In the genomic region with DNA sequence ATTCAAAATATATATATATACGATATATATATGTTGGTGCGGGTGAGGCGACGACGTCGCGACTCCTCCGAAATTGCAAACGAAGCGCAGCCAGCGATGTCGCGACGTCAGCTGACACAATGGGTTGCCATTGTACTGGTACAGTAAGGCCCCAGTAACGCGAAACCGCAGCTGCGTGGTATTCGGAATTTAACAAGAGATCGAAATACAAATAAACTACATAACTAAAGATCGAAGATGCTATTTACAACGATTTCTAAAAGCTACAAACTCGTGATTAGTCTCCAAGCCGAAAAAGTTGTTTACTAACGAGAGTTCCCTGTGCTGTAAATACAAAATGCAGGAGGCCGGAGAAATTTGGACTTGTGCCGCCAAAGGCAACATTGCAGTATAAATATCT, we compare ENCODE assay signal across 1 fruit fly cellular context.
A peak's percentile ranks its signal among the peaks of the same experiment; 100 is the strongest.
TF ChIP-seq lines count a peak whose summit lies in the region.

No protein-coding gene starts in this region.

TF ChIP-seq in whole organism, embryonic, 481 proteins besides CTCF, POLR2A, EP300 and RAD21 (continued from another document and continues in another):
- TF ChIP-seq Dad (GFP tag; optimal IDR thresholded peaks at IDR 0.05; lab: Kevin White, UChicago) (peak; percentile 53), MTF-1 (GFP tag; optimal IDR thresholded peaks at IDR 0.05; lab: Kevin White, UChicago; ENCODE audit: borderline replicate concordance) (peak; percentile 65), Gug (GFP tag; IDR thresholded peaks at IDR 0.05; lab: Robert Waterston, UW) (peak; percentile 63; the same call in 2 of the 4 replicates), nerfin-2 (GFP tag; IDR thresholded peaks at IDR 0.05; lab: Robert Waterston, UW; ENCODE audit: partially characterized antibody) (no peak), Ada2b (GFP tag; IDR thresholded peaks at IDR 0.05; lab: Robert Waterston, UW) (peak; percentile 83), dmrt99B (tag; optimal IDR thresholded peaks at IDR 0.05; lab: Kevin White, UChicago) (peak; percentile 83), CG6683 (GFP tag; optimal IDR thresholded peaks at IDR 0.05; lab: Kevin White, UChicago) (no peak), grn (GFP tag; optimal IDR thresholded peaks at IDR 0.05; lab: Kevin White, UChicago) (no peak), trem (tag; optimal IDR thresholded peaks at IDR 0.05; lab: Kevin White, UChicago) (peak; percentile 38), wor (GFP tag; IDR thresholded peaks at IDR 0.05; lab: Robert Waterston, UW) (peak; percentile 71), CG9876 (GFP tag; optimal IDR thresholded peaks at IDR 0.05; lab: Kevin White, UChicago) (peak; percentile 21), mam (GFP tag; optimal IDR thresholded peaks at IDR 0.05; lab: Kevin White, UChicago) (peak; percentile 58), CG42726 (GFP tag; IDR thresholded peaks at IDR 0.05; lab: Robert Waterston, UW; ENCODE audit: partially characterized antibody) (no peak), CG4282 (GFP tag; optimal IDR thresholded peaks at IDR 0.05; lab: Kevin White, UChicago) (peak; percentile 31), ewg (GFP tag; optimal IDR thresholded peaks at IDR 0.05; lab: Kevin White, UChicago) (peak; percentile 62), D (optimal IDR thresholded peaks at IDR 0.05; lab: Kevin White, UChicago) (no peak), D (GFP tag; optimal IDR thresholded peaks at IDR 0.05; lab: Kevin White, UChicago) (peak; percentile 72), CG17186 (GFP tag; optimal IDR thresholded peaks at IDR 0.05; lab: Kevin White, UChicago) (peak; percentile 26), Atf6 (GFP tag; IDR thresholded peaks at IDR 0.05; lab: Robert Waterston, UW) (no peak; the same call in 1 of the 2 replicates), en (GFP tag; optimal IDR thresholded peaks at IDR 0.05; lab: Kevin White, UChicago) (peak; percentile 25), ato (GFP tag; IDR thresholded peaks at IDR 0.05; lab: Robert Waterston, UW; ENCODE audit: partially characterized antibody) (no peak), CG34376 (GFP tag; optimal IDR thresholded peaks at IDR 0.05; lab: Kevin White, UChicago) (no peak), CG14965 (GFP tag; optimal IDR thresholded peaks at IDR 0.05; lab: Kevin White, UChicago; ENCODE audit: borderline replicate concordance) (no peak), lilli (GFP tag; optimal IDR thresholded peaks at IDR 0.05; lab: Kevin White, UChicago) (peak; percentile 74), MESR4 (GFP tag; optimal IDR thresholded peaks at IDR 0.05; lab: Kevin White, UChicago) (peak; percentile 2), CG10147 (GFP tag; optimal IDR thresholded peaks at IDR 0.05; lab: Kevin White, UChicago) (peak; percentile 35), CG17612 (GFP tag; IDR thresholded peaks at IDR 0.05; lab: Robert Waterston, UW) (no peak), gcm2 (GFP tag; optimal IDR thresholded peaks at IDR 0.05; lab: Kevin White, UChicago) (no peak), lbe (GFP tag; optimal IDR thresholded peaks at IDR 0.05; lab: Kevin White, UChicago) (peak; percentile 78), CG12071 (GFP tag; optimal IDR thresholded peaks at IDR 0.05; lab: Kevin White, UChicago) (peak; percentile 65), sim (GFP tag; IDR thresholded peaks at IDR 0.05; lab: Robert Waterston, UW) (no peak), gem (tag; optimal IDR thresholded peaks at IDR 0.05; lab: Kevin White, UChicago) (peak; percentile 79), CG11504 (tag; optimal IDR thresholded peaks at IDR 0.05; lab: Kevin White, UChicago) (peak; percentile 83), gsb (GFP tag; IDR thresholded peaks at IDR 0.05; lab: Robert Waterston, UW) (peak; percentile 45; the same call in 1 of the 2 replicates), tx (GFP tag; optimal IDR thresholded peaks at IDR 0.05; lab: Kevin White, UChicago) (peak; percentile 3), chif (GFP tag; optimal IDR thresholded peaks at IDR 0.05; lab: Kevin White, UChicago) (peak; percentile 76 to 78), CG2199 (GFP tag; IDR thresholded peaks at IDR 0.05; lab: Robert Waterston, UW) (peak; percentile 74; the same call in 2 of the 3 replicates), CG8388 (GFP tag; optimal IDR thresholded peaks at IDR 0.05; lab: Kevin White, UChicago) (peak; percentile 80), CG11085 (GFP tag; IDR thresholded peaks at IDR 0.05; lab: Robert Waterston, UW) (no peak), cas (GFP tag; IDR thresholded peaks at IDR 0.05; lab: Robert Waterston, UW) (no peak), cato (GFP tag; optimal IDR thresholded peaks at IDR 0.05; lab: Kevin White, UChicago; ENCODE audit: borderline replicate concordance) (peak; percentile 69), CG18011 (GFP tag; optimal IDR thresholded peaks at IDR 0.05; lab: Kevin White, UChicago) (peak; percentile 33), CG10366 (GFP tag; IDR thresholded peaks at IDR 0.05; lab: Robert Waterston, UW) (peak; percentile 84), CG32532 (GFP tag; IDR thresholded peaks at IDR 0.05; lab: Robert Waterston, UW) (peak; percentile 55; the same call in 1 of the 2 replicates), CG10267 (tag; optimal IDR thresholded peaks at IDR 0.05; lab: Kevin White, UChicago) (peak; percentile 51), CG30020 (tag; optimal IDR thresholded peaks at IDR 0.05; lab: Kevin White, UChicago) (peak; percentile 22), CG1024 (GFP tag; IDR thresholded peaks at IDR 0.05; lab: Robert Waterston, UW) (peak; percentile 76), CG30431 (GFP tag; optimal IDR thresholded peaks at IDR 0.05; lab: Kevin White, UChicago) (peak; percentile 70), zen2 (GFP tag; IDR thresholded peaks at IDR 0.05; lab: Robert Waterston, UW; ENCODE audit: partially characterized antibody) (no peak), Dip3 (GFP tag; optimal IDR thresholded peaks at IDR 0.05; lab: Kevin White, UChicago) (peak; percentile 9), ERR (GFP tag; optimal IDR thresholded peaks at IDR 0.05; lab: Kevin White, UChicago) (no peak), ssp (GFP tag; IDR thresholded peaks at IDR 0.05; lab: Robert Waterston, UW) (0 out of 2 replicates have a peak, but pooled peaks have one; percentile 24), CG18764 (GFP tag; optimal IDR thresholded peaks at IDR 0.05; lab: Kevin White, UChicago) (peak; percentile 43), Sin3A (optimal IDR thresholded peaks at IDR 0.05; lab: Kevin White, UChicago) (no peak), CG14667 (GFP tag; IDR thresholded peaks at IDR 0.05; lab: Robert Waterston, UW) (peak; percentile 68), hb (GFP tag; IDR thresholded peaks at IDR 0.05; lab: Robert Waterston, UW; ENCODE audit: partially characterized antibody) (no peak), jing (GFP tag; optimal IDR thresholded peaks at IDR 0.05; lab: Kevin White, UChicago) (peak; percentile 76), crc (GFP tag; optimal IDR thresholded peaks at IDR 0.05; lab: Kevin White, UChicago) (peak; percentile 26), H15 (GFP tag; IDR thresholded peaks at IDR 0.05; lab: Robert Waterston, UW) (peak; percentile 73), Ptx1 (GFP tag; IDR thresholded peaks at IDR 0.05; lab: Robert Waterston, UW) (peak; percentile 79), CG12104 (GFP tag; optimal IDR thresholded peaks at IDR 0.05; lab: Kevin White, UChicago) (no peak), fd64A (GFP tag; optimal IDR thresholded peaks at IDR 0.05; lab: Kevin White, UChicago) (peak; percentile 61), zfh1 (GFP tag; IDR thresholded peaks at IDR 0.05; lab: Robert Waterston, UW) (peak; percentile 83), CG18599 (GFP tag; optimal IDR thresholded peaks at IDR 0.05; lab: Kevin White, UChicago) (peak; percentile 64), emc (GFP tag; optimal IDR thresholded peaks at IDR 0.05; lab: Kevin White, UChicago) (no peak), CG10321 (GFP tag; IDR thresholded peaks at IDR 0.05; lab: Robert Waterston, UW) (no peak), sens-2 (GFP tag; IDR thresholded peaks at IDR 0.05; lab: Robert Waterston, UW) (peak; percentile 72), CG34422 (GFP tag; IDR thresholded peaks at IDR 0.05; lab: Robert Waterston, UW) (peak; percentile 73; the same call in 2 of the 3 replicates), tap (tag; optimal IDR thresholded peaks at IDR 0.05; lab: Kevin White, UChicago) (peak; percentile 80), bbx (GFP tag; IDR thresholded peaks at IDR 0.05; lab: Robert Waterston, UW; ENCODE audit: partially characterized antibody) (no peak), CG17802 (tag; optimal IDR thresholded peaks at IDR 0.05; lab: Kevin White, UChicago) (peak; percentile 47), Nf-YA (GFP tag; IDR thresholded peaks at IDR 0.05; lab: Robert Waterston, UW) (peak; percentile 65), Usf (GFP tag; optimal IDR thresholded peaks at IDR 0.05; lab: Kevin White, UChicago) (peak; percentile 39), Drgx (GFP tag; IDR thresholded peaks at IDR 0.05; lab: Robert Waterston, UW) (peak; percentile 94), NfI (GFP tag; optimal IDR thresholded peaks at IDR 0.05; lab: Kevin White, UChicago) (peak; percentile 66), cg (GFP tag; optimal IDR thresholded peaks at IDR 0.05; lab: Kevin White, UChicago) (no peak), CG10654 (GFP tag; optimal IDR thresholded peaks at IDR 0.05; lab: Kevin White, UChicago) (peak; percentile 47), CG15011 (GFP tag; optimal IDR thresholded peaks at IDR 0.05; lab: Kevin White, UChicago) (no peak), nmo (GFP tag; optimal IDR thresholded peaks at IDR 0.05; lab: Kevin White, UChicago) (peak; percentile 81), Scr (GFP tag; IDR thresholded peaks at IDR 0.05; lab: Robert Waterston, UW; ENCODE audit: partially characterized antibody) (no peak), CG9932 (GFP tag; IDR thresholded peaks at IDR 0.05; lab: Robert Waterston, UW) (no peak), CG2889 (GFP tag; IDR thresholded peaks at IDR 0.05; lab: Robert Waterston, UW) (peak; percentile 67; the same call in 2 of the 3 replicates), CG8478 (optimal IDR thresholded peaks at IDR 0.05; lab: Kevin White, UChicago) (no peak), CG7357 (GFP tag; IDR thresholded peaks at IDR 0.05; lab: Robert Waterston, UW) (peak; percentile 38; the same call in 1 of the 3 replicates), peb (GFP tag; IDR thresholded peaks at IDR 0.05; lab: Robert Waterston, UW) (peak; percentile 53; the same call in 1 of the 2 replicates), Vsx1 (GFP tag; optimal IDR thresholded peaks at IDR 0.05; lab: Kevin White, UChicago) (peak; percentile 38), Spps (tag; optimal IDR thresholded peaks at IDR 0.05; lab: Kevin White, UChicago) (peak; percentile 18), CG2120 (GFP tag; optimal IDR thresholded peaks at IDR 0.05; lab: Kevin White, UChicago) (peak; percentile 35), ATbp (GFP tag; optimal IDR thresholded peaks at IDR 0.05; lab: Kevin White, UChicago) (peak; percentile 78), NFAT (GFP tag; IDR thresholded peaks at IDR 0.05; lab: Robert Waterston, UW) (no peak), aop (GFP tag; IDR thresholded peaks at IDR 0.05; lab: Robert Waterston, UW) (peak; percentile 69), onecut (GFP tag; IDR thresholded peaks at IDR 0.05; lab: Robert Waterston, UW) (peak; percentile 78), CG13123 (GFP tag; optimal IDR thresholded peaks at IDR 0.05; lab: Kevin White, UChicago) (peak; percentile 35), fd96Cb (tag; optimal IDR thresholded peaks at IDR 0.05; lab: Kevin White, UChicago) (peak; percentile 73), Awh (GFP tag; IDR thresholded peaks at IDR 0.05; lab: Robert Waterston, UW) (peak; percentile 76), CG18619 (GFP tag; optimal IDR thresholded peaks at IDR 0.05; lab: Kevin White, UChicago) (peak; percentile 23), h (optimal IDR thresholded peaks at IDR 0.05; lab: Kevin White, UChicago) (no peak), Rfx (GFP tag; IDR thresholded peaks at IDR 0.05; lab: Robert Waterston, UW) (peak; percentile 50; the same call in 1 of the 2 replicates), hkb (optimal IDR thresholded peaks at IDR 0.05; lab: Kevin White, UChicago) (no peak), hkb (GFP tag; IDR thresholded peaks at IDR 0.05; lab: Robert Waterston, UW) (peak; percentile 87), usp (GFP tag; optimal IDR thresholded peaks at IDR 0.05; lab: Kevin White, UChicago) (no peak), pan (optimal IDR thresholded peaks at IDR 0.05; lab: Kevin White, UChicago) (no peak), pan (GFP tag; optimal IDR thresholded peaks at IDR 0.05 in 1 of 2, IDR thresholded peaks at IDR 0.05 in 1 of 2) (peak in 1 of 2 experiments; percentile 82), dati (GFP tag; IDR thresholded peaks at IDR 0.05; lab: Robert Waterston, UW) (peak; percentile 48), CG17568 (GFP tag; optimal IDR thresholded peaks at IDR 0.05; lab: Kevin White, UChicago) (peak; percentile 63), Deaf1 (tag; optimal IDR thresholded peaks at IDR 0.05; lab: Kevin White, UChicago) (peak; percentile 20), CG11456 (GFP tag; IDR thresholded peaks at IDR 0.05; lab: Robert Waterston, UW) (peak; percentile 38; the same call in 1 of the 3 replicates), ind (GFP tag; optimal IDR thresholded peaks at IDR 0.05; lab: Kevin White, UChicago) (peak; percentile 78), Dp (GFP tag; optimal IDR thresholded peaks at IDR 0.05; lab: Kevin White, UChicago) (no peak), klu (GFP tag; IDR thresholded peaks at IDR 0.05; lab: Robert Waterston, UW) (no peak), Kr (GFP tag; optimal IDR thresholded peaks at IDR 0.05; lab: Kevin White, UChicago) (no peak), CG9797 (GFP tag; optimal IDR thresholded peaks at IDR 0.05; lab: Kevin White, UChicago) (no peak), Doc3 (GFP tag; IDR thresholded peaks at IDR 0.05; lab: Robert Waterston, UW; ENCODE audit: partially characterized antibody) (no peak), CG4707 (GFP tag; optimal IDR thresholded peaks at IDR 0.05; lab: Kevin White, UChicago) (peak; percentile 73), CG14441 (GFP tag; IDR thresholded peaks at IDR 0.05; lab: Robert Waterston, UW) (peak; percentile 78), CG15479 (GFP tag; optimal IDR thresholded peaks at IDR 0.05; lab: Kevin White, UChicago) (peak; percentile 13), toy (GFP tag; IDR thresholded peaks at IDR 0.05; lab: Robert Waterston, UW) (no peak), D19B (GFP tag; optimal IDR thresholded peaks at IDR 0.05; lab: Kevin White, UChicago) (no peak), unc-4 (GFP tag; IDR thresholded peaks at IDR 0.05; lab: Robert Waterston, UW; ENCODE audit: partially characterized antibody) (no peak), jigr1 (GFP tag; IDR thresholded peaks at IDR 0.05; lab: Robert Waterston, UW) (no peak), repo (GFP tag; optimal IDR thresholded peaks at IDR 0.05; lab: Kevin White, UChicago) (peak; percentile 39), CG13424 (tag; optimal IDR thresholded peaks at IDR 0.05; lab: Kevin White, UChicago) (peak; percentile 76), Aef1 (GFP tag; IDR thresholded peaks at IDR 0.05; lab: Robert Waterston, UW) (peak; percentile 66), Atf-2 (GFP tag; optimal IDR thresholded peaks at IDR 0.05; lab: Kevin White, UChicago) (peak; percentile 66), gcm (GFP tag; optimal IDR thresholded peaks at IDR 0.05; lab: Kevin White, UChicago) (peak; percentile 43)
